Fruit fly (Drosophila melanogaster): ENCODE results near the gene CG14543.

Gene CG14543

DNA sequence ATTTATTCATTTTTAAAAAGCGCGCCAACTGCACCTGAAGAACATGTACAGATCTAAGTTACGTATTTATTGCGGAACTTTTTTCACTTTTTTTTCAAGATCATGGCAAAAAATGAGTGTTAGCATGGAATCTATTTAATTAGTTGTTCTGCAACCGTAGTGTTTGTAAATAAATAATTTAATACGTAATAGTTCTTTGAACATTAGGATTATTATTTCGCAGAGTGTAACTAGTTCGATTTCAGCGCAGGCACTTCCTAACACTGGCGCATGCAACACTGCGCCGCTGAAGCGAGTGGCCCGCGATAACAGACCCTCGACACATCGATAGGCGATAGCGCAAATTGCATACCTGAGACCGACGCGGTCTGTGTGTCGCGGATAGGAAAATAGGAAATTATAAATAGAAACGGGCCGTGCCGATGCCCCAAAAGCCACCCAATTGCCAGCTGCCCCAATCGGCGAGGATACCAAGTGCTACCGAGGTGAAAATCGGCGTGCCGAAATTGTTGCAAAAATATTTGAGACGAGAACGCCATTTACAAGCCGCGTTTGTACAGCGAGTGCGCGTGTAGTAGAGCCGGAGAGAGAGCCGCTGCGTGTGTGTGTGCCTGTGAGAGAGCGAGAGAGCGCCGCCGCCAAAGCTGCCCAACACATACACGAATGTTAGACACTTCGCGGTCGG is 14.9 kb upstream of the CG14543 start, which contains the start of gene gro (continued):
- TF ChIP-seq ftz-f1 (GFP tag; optimal IDR thresholded peaks at IDR 0.05) (no peak), Mad (GFP tag; optimal IDR thresholded peaks at IDR 0.05) (peak; percentile 83), cas (GFP tag; IDR thresholded peaks at IDR 0.05) (0 out of 2 replicates have a peak, but pooled peaks have one; percentile 48), CrebB (tag; optimal IDR thresholded peaks at IDR 0.05) (no peak), Meics (GFP tag; optimal IDR thresholded peaks at IDR 0.05) (peak; percentile 51), MTF-1 (GFP tag; optimal IDR thresholded peaks at IDR 0.05; ENCODE audit: borderline replicate concordance) (peak; percentile 30), CG34224 (GFP tag; IDR thresholded peaks at IDR 0.05; ENCODE audit: partially characterized antibody) (peak; percentile 80), aop (GFP tag; IDR thresholded peaks at IDR 0.05) (no peak), ems (GFP tag; optimal IDR thresholded peaks at IDR 0.05) (peak; percentile 81), CG3065 (GFP tag; optimal IDR thresholded peaks at IDR 0.05) (no peak), CG4282 (GFP tag; optimal IDR thresholded peaks at IDR 0.05) (peak; percentile 68), BtbVII (GFP tag; optimal IDR thresholded peaks at IDR 0.05) (peak; percentile 27), CG14965 (GFP tag; optimal IDR thresholded peaks at IDR 0.05; ENCODE audit: borderline replicate concordance) (no peak), Nf-YB (GFP tag; optimal IDR thresholded peaks at IDR 0.05) (peak; percentile 20), NfI (GFP tag; optimal IDR thresholded peaks at IDR 0.05) (peak; percentile 83), H2.0 (GFP tag; IDR thresholded peaks at IDR 0.05) (peak; percentile 52; the same call in 1 of the 2 replicates), Scr (GFP tag; IDR thresholded peaks at IDR 0.05; ENCODE audit: partially characterized antibody) (peak; percentile 74), CG9727 (GFP tag; optimal IDR thresholded peaks at IDR 0.05) (peak; percentile 51), esg (GFP tag; conservative IDR thresholded peaks at IDR 0.05) (peak; percentile 52; the same call in 1 of the 2 replicates), Fer3 (tag; optimal IDR thresholded peaks at IDR 0.05) (peak; percentile 65), al (GFP tag; IDR thresholded peaks at IDR 0.05) (peak; percentile 53), CG2875 (GFP tag; optimal IDR thresholded peaks at IDR 0.05) (peak; percentile 6), mld (GFP tag; IDR thresholded peaks at IDR 0.05; ENCODE audit: partially characterized antibody) (peak; percentile 68), CG14710 (tag; optimal IDR thresholded peaks at IDR 0.05) (peak; percentile 84), zen2 (GFP tag; IDR thresholded peaks at IDR 0.05; ENCODE audit: partially characterized antibody) (peak; percentile 26; the same call in 1 of the 3 replicates), tx (GFP tag; optimal IDR thresholded peaks at IDR 0.05) (peak; percentile 46), crol (GFP tag; IDR thresholded peaks at IDR 0.05) (0 out of 2 replicates have a peak, but pooled peaks have one; percentile 20), Blimp-1 (GFP tag; optimal IDR thresholded peaks at IDR 0.05) (peak; percentile 55), Lhr (GFP tag; optimal IDR thresholded peaks at IDR 0.05) (peak; percentile 84), Mrtf (GFP tag; IDR thresholded peaks at IDR 0.05) (no peak), Bgb (GFP tag; IDR thresholded peaks at IDR 0.05; ENCODE audit: partially characterized antibody) (peak; percentile 90), CG14014 (GFP tag; IDR thresholded peaks at IDR 0.05) (peak; percentile 50), sisA (GFP tag; IDR thresholded peaks at IDR 0.05) (peak; percentile 65), ato (GFP tag; IDR thresholded peaks at IDR 0.05; ENCODE audit: partially characterized antibody) (peak; percentile 89), Dfd (GFP tag; optimal IDR thresholded peaks at IDR 0.05) (no peak), Sin3A (optimal IDR thresholded peaks at IDR 0.05) (peak; percentile 80), dm (GFP tag; optimal IDR thresholded peaks at IDR 0.05) (peak; percentile 82), nmo (GFP tag; optimal IDR thresholded peaks at IDR 0.05) (peak; percentile 74), da (GFP tag; optimal IDR thresholded peaks at IDR 0.05) (peak; percentile 55), CG1529 (GFP tag; optimal IDR thresholded peaks at IDR 0.05) (peak; percentile 22), Max (GFP tag; optimal IDR thresholded peaks at IDR 0.05) (peak; percentile 74), CG12219 (GFP tag; optimal IDR thresholded peaks at IDR 0.05) (peak; percentile 23), CG14441 (GFP tag; IDR thresholded peaks at IDR 0.05) (peak; percentile 55), Camta (GFP tag; optimal IDR thresholded peaks at IDR 0.05) (peak; percentile 76), HmgZ (tag; optimal IDR thresholded peaks at IDR 0.05) (peak; percentile 83), en (GFP tag; optimal IDR thresholded peaks at IDR 0.05) (peak; percentile 39), kni (GFP tag; optimal IDR thresholded peaks at IDR 0.05) (peak; percentile 40), Eip74EF (GFP tag; optimal IDR thresholded peaks at IDR 0.05) (no peak)
